Worm (Caenorhabditis elegans) whole organism, L4/young adult: ENCODE results near the gene mec-14.

Source experiments
- dao-5 ChIP-seq: sonication (generic microtip); optimal IDR thresholded peaks from 2 replicates; lab custom pipeline; 2016; ENCODE audit warnings: missing genotype, missing genetic modification characterization, moderate library complexity, missing compliant biosample characterization
- him-1 ChIP-seq: sonication (generic microtip); optimal IDR thresholded peaks from 2 replicates; lab custom pipeline; 2016; ENCODE audit warnings: missing genotype, missing genetic modification reagents, missing genetic modification characterization, missing compliant biosample characterization

DNA sequence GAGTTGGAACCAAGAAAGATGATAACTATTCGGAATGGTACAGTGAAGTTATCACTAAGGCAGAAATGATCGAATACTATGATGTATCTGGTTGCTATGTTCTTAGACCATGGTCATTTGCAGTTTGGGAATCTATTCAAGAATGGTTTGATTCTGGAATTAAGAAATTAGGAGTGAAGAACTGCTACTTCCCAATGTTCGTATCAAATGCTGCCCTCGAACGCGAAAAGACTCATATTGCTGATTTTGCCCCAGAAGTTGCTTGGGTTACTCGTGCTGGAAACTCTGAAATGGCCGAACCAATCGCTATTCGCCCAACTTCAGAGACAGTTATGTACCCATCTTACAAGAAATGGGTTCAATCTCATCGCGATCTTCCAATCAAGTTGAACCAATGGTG, 46.6 kb upstream of the mec-14 start:
- TF ChIP-seq him-1 (no peak), dao-5 (tag; lab: Kevin White, UChicago) (no peak)
